Fruit fly (Drosophila melanogaster): ENCODE measurements around the gene CG8128.
A peak's percentile ranks its signal among the peaks of the same experiment; 100 is the strongest.

CG8128 gene

DNA sequence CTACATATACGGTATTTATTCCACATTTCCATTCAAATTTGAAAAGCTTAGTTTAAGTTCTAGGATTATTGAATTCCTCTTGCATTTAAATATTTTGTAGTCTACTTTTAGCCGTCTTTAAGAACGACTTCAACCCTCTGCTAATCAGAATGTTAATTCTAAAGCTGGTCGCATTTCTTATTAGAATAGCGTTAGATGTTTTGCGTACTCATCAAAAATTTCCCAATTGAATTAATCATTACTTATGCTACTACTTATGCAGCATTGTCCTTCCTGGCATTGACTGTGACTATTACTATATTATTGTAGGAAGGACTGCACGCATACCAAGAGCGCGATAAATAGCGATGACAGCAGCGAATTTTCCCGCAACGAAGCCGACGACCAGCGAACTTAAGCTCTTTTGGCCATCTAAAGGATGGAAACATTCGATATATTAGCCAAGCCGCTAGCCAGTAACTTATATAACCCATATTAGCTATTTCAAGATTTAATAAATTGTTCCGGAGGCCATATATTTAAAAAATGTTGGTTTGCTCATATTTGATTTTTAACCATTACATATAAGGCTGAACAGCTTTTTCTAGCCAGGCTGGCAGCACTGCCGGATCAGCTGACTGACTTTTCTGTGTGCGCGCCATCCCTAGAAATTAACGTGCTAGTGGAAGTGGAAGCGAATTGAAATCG lies at the start of gene CG8128:
Gene CG8128 (plus strand): TSS at position 641 of the 687 bp plus-strand sequence.
- TF ChIP-seq CG8478 (optimal IDR thresholded peaks at IDR 0.05), result no peak
- no peak for TF ChIP-seq CTCF (optimal IDR thresholded peaks at IDR 0.05)

dm6 chrX:15648180-15648579 lies 49.1 kb upstream of the CG8128 start:
- no peak for TF ChIP-seq CTCF (optimal IDR thresholded peaks at IDR 0.05)
- TF ChIP-seq CG8478 (optimal IDR thresholded peaks at IDR 0.05), result no peak

- TF ChIP-seq CTCF (optimal IDR thresholded peaks at IDR 0.05) (no peak), CG8478 (optimal IDR thresholded peaks at IDR 0.05) (no peak)
Observed at dm6 chrX:15649507-15649906, 47.8 kb upstream of the CG8128 start.

DNA sequence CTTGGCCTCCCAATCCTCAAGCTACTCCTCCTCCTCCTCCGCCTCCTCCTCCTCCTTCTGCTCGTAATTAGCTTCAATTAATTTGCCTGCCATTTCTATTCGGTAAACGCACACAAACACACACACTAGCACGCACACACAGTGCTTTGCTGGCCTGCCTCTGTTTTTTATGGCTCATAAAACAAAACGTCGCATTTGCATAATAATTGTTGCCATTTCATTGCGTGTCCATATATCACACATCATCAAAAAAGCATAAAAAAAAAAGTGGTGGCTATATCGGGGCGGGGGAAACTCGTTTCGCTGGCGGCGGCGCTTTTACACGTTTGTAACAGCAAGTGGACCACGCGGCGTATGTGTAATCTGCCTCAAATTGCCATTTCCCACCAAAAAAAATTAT lies 45.7 kb upstream of the CG8128 start:
- TF ChIP-seq CTCF (optimal IDR thresholded peaks at IDR 0.05) (no peak), CG8478 (optimal IDR thresholded peaks at IDR 0.05) (no peak)

DNA sequence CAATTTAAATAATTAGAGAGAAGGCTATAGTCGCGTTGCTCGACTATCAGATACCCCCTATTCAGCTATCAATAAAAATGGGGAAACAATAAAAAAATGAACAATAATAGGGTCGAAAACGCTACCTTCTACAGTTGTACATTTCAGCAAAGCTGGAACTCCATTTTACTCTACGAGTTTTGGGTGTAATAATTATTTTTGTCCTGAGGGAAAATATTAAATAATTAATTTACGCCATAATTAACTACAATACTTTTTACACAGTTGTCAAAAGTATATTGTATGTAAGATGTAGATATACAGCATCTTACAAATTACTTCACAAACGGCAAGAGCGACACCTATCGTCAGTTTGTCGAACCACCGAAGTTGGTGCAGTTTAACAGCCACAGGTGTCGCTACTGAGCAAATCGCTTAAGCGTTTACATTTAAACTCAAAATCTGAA lies 43.9 kb upstream of the CG8128 start:
- peak; percentile 91 to 96 for TF ChIP-seq CTCF (optimal IDR thresholded peaks at IDR 0.05)
- TF ChIP-seq CG8478 (optimal IDR thresholded peaks at IDR 0.05), result no peak

dm6 chrX:15662285-15662684 lies 35.0 kb upstream of the CG8128 start, which contains the start of gene CG8119:
TSS of gene CG8119 (plus strand) at chrX:15662585.
- TF ChIP-seq CG8478 (optimal IDR thresholded peaks at IDR 0.05), result no peak
- TF ChIP-seq CTCF (optimal IDR thresholded peaks at IDR 0.05), result no peak

dm6 chrX:15671026-15671563 lies 26.2 kb upstream of the CG8128 start, which contains the start of gene CG15646:
TSS of gene CG15646 (minus strand) at chrX:15671029.
- TF ChIP-seq CTCF (optimal IDR thresholded peaks at IDR 0.05), result no peak
- TF ChIP-seq CG8478 (optimal IDR thresholded peaks at IDR 0.05), result no peak

DNA sequence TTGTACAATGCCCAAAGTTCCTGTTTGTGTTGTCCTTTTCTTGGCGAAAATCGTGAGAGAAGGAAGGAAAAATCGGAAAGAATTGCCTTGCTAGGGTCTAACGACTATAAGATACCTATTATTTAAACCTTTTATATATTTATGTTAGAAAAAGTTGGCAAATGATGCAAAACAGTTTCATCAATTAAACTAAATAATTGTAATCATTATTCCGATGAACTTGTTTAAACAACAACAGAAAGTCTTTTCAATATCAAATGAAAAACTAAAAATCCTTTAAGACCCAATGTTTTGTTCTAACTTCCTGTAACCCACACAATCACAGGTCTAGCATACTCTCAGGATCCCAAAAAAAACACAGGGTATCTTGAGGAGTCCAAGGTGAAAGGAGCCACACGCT lies 23.0 kb upstream of the CG8128 start:
- TF ChIP-seq CTCF (optimal IDR thresholded peaks at IDR 0.05) (no peak), CG8478 (optimal IDR thresholded peaks at IDR 0.05) (no peak)

DNA sequence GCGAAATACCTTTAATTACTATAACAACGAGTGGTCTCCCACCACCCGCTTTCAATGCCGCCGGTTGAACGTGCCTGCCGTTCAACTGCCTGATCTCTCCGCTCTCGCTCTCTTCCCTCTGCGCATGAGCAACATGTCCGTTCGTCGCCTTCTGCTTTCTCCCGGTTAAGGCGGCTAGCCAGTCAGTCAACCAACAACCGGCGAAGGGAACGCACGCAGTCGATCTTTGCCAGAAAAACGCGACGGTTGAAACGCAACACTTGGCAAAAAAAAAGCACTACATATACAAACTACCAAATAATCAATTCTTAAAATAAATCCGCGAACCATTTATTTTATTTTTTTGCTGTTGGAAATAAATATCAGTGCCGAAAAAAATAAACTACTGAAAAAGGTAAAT lies 22.0 kb upstream of the CG8128 start, which contains the start of gene CG12708:
Gene CG12708 (plus strand): TSS at position 183 of the 400 bp plus-strand sequence.
- TF ChIP-seq CG8478 (optimal IDR thresholded peaks at IDR 0.05) (no peak), CTCF (optimal IDR thresholded peaks at IDR 0.05) (no peak)

dm6 chrX:15684419-15684818 lies 12.9 kb upstream of the CG8128 start:
- TF ChIP-seq CTCF (optimal IDR thresholded peaks at IDR 0.05) (no peak), CG8478 (optimal IDR thresholded peaks at IDR 0.05) (no peak)

- TF ChIP-seq CG8478 (optimal IDR thresholded peaks at IDR 0.05) (no peak), CTCF (optimal IDR thresholded peaks at IDR 0.05) (no peak)
Observed at dm6 chrX:15688757-15689156, 8.5 kb upstream of the CG8128 start, which contains the start of gene CG15599. TSS of gene CG15599 (minus strand) at chrX:15688857.

DNA sequence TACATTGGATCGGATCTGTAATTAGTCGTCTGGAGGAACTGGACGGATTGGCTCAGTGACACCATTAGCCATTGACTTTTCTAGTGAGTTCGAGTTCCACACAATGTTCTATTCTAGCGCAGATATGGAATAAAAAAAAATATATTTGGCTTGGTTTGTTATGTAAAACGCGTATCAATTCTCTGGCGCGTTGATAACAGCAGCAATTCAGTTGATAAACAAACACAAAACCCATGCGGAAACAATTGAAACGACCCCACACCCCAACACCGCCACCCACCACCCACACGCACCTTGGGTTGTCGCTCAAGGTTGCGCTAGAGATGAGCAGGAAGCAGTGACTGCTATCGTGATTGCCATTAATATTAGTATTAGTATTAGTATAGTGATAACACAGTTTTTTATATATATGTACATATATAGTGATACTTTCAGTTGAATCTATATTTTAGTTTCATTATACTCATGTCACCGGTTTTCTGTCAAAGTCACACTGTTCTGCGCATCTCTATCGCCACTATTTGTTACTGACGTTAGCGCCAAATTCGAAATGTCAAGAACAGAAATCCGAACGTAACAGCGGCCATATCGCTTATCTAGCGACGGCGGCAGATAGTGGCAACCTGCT lies 401 bp downstream of the CG8128 start:
- TF ChIP-seq CG8478 (optimal IDR thresholded peaks at IDR 0.05), result no peak
- no peak for TF ChIP-seq CTCF (optimal IDR thresholded peaks at IDR 0.05)

DNA sequence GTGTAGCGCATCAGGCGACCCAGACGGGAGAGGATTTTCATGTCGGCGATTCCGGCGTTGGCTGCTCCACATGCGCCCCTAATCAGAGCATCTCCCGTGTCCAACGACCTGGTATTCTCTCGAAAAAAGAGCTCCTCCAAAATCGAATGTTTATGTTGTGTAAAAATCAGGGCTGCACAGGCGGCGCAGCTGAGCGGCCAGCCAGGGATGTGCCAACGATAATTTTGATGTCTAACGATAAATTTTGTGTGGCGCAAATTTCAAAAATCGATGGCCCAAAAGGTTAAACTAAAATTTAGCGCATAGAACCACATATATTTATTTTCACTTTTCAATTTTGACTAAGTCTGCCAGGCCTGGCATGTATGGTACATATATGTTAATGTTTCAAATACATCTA lies 3.8 kb downstream of the CG8128 start, which contains the start of gene CG9240:
Gene CG9240 (minus strand): TSS at position 213 of the 400 bp plus-strand sequence.
- TF ChIP-seq CG8478 (optimal IDR thresholded peaks at IDR 0.05), result no peak
- no peak for TF ChIP-seq CTCF (optimal IDR thresholded peaks at IDR 0.05)

dm6 chrX:15703720-15704206 lies 6.5 kb downstream of the CG8128 start, which contains the start of the genes Pis and Hap40:
TSS of gene Pis (minus strand) at chrX:15703770.
TSS of gene Hap40 (plus strand) at chrX:15704125.
- no peak for TF ChIP-seq CG8478 (optimal IDR thresholded peaks at IDR 0.05)
- TF ChIP-seq CTCF (optimal IDR thresholded peaks at IDR 0.05), result no peak

dm6 chrX:15709624-15709983 lies 12.3 kb downstream of the CG8128 start:
- TF ChIP-seq CTCF (optimal IDR thresholded peaks at IDR 0.05) (no peak), CG8478 (optimal IDR thresholded peaks at IDR 0.05) (no peak)

Measured in S2 (cell line).